Worm (Caenorhabditis elegans) whole organism, L4/young adult: ENCODE results near the gene set-15.

Source experiments
- W03F9.2 ChIP-seq: fragments of 150-350 bp; optimal IDR thresholded peaks from 2 replicates; lab custom pipeline; 2014; ENCODE audit warnings: missing biosample characterization, missing genetic modification characterization
- dao-5 ChIP-seq: sonication (generic microtip); optimal IDR thresholded peaks from 2 replicates; lab custom pipeline; 2016; ENCODE audit warnings: missing genotype, missing genetic modification characterization, moderate library complexity, missing compliant biosample characterization
- him-1 ChIP-seq: sonication (generic microtip); optimal IDR thresholded peaks from 2 replicates; lab custom pipeline; 2016; ENCODE audit warnings: missing genotype, missing genetic modification reagents, missing genetic modification characterization, missing compliant biosample characterization

ce11 chrIV:4810377-4810984 is 30.5 kb upstream of the set-15 start, which contains the start of gene eif-1.A:
- TF ChIP-seq him-1 (tag; lab: Kevin White, UChicago) (no peak), dao-5 (tag; lab: Kevin White, UChicago) (no peak), W03F9.2 (tag; lab: Kevin White, UChicago) (peak; percentile 91)
